Worm (Caenorhabditis elegans) whole organism, L3 larva: Measurements from ENCODE around the gene trp-1.
A peak's percentile ranks its signal among the peaks of the same experiment; 100 is the strongest.

Source experiments
- ZK546.5 ChIP-seq: sonication (generic microtip); optimal IDR thresholded peaks from 2 replicates; lab custom pipeline; 2017; ENCODE audit warnings: missing biosample characterization, missing genetic modification characterization
- aly-2 ChIP-seq: fragments of 150-350 bp; optimal IDR thresholded peaks from 2 replicates; lab custom pipeline; 2014; ENCODE audit warnings: missing biosample characterization, missing genetic modification characterization
- ama-1 ChIP-seq: fragments of 150-350 bp; optimal IDR thresholded peaks from 2 replicates; lab custom pipeline; 2018
- ceh-16 ChIP-seq: sonication (generic microtip); optimal IDR thresholded peaks from 2 replicates; lab custom pipeline; 2017; ENCODE audit warnings: missing biosample characterization, missing genetic modification characterization
- ceh-28 ChIP-seq: fragments of 150-350 bp; optimal IDR thresholded peaks from 2 replicates; lab custom pipeline; 2014; ENCODE audit warnings: missing biosample characterization, missing genetic modification reagents, missing genetic modification characterization
- egl-5 ChIP-seq: fragments of 150-350 bp; optimal IDR thresholded peaks from 2 replicates; lab custom pipeline; 2017; ENCODE audit warnings: missing biosample characterization, missing genetic modification reagents, missing genetic modification characterization, inconsistent platforms
- elt-1 ChIP-seq: fragments of 150-350 bp; optimal IDR thresholded peaks from 2 replicates; lab custom pipeline; 2014; ENCODE audit warnings: missing biosample characterization, missing genetic modification characterization
- elt-2 ChIP-seq: sonication (generic microtip); optimal IDR thresholded peaks from 2 replicates; lab custom pipeline; 2016; ENCODE audit warnings: missing genetic modification reagents, mild to moderate bottlenecking, missing genetic modification characterization, missing compliant biosample characterization
- elt-3 ChIP-seq, 3 experiments: fragments of 150-350 bp in 1 of 3; sonication (generic microtip) in 2 of 3; optimal IDR thresholded peaks; 2 replicates in 2 of 3; 4 replicates in 1 of 3; lab custom pipeline; 2014 to 2017; ENCODE audit warnings: missing biosample characterization in 3 of 3, missing genetic modification characterization in 3 of 3
- eor-1 ChIP-seq, 2 experiments: fragments of 150-350 bp; optimal IDR thresholded peaks; 2 replicates each; lab custom pipeline; 2014 to 2018; ENCODE audit warnings: missing biosample characterization in 2 of 2, missing genetic modification characterization in 2 of 2
- fkh-10 ChIP-seq: sonication (generic microtip); optimal IDR thresholded peaks from 2 replicates; lab custom pipeline; 2017; ENCODE audit warnings: missing biosample characterization, missing genetic modification reagents, missing genetic modification characterization
- fkh-2 ChIP-seq: fragments of 150-350 bp; optimal IDR thresholded peaks from 2 replicates; lab custom pipeline; 2014; ENCODE audit warnings: missing biosample characterization, missing genetic modification reagents, missing genetic modification characterization
- fos-1 ChIP-seq: fragments of 150-350 bp; optimal IDR thresholded peaks from 2 replicates; lab custom pipeline; 2014; ENCODE audit warnings: missing biosample characterization, missing genetic modification characterization
- hmg-11 ChIP-seq: sonication (generic microtip); optimal IDR thresholded peaks from 2 replicates; lab custom pipeline; 2016; ENCODE audit warnings: missing genetic modification characterization, missing compliant biosample characterization
- lin-15B ChIP-seq: fragments of 150-350 bp; optimal IDR thresholded peaks from 2 replicates; lab custom pipeline; 2014; ENCODE audit warnings: missing biosample characterization, missing genetic modification characterization
- lin-39 ChIP-seq: fragments of 150-350 bp; optimal IDR thresholded peaks from 2 replicates; lab custom pipeline; 2018; ENCODE audit warnings: missing biosample characterization, missing genetic modification reagents, missing genetic modification characterization
- lsy-12 ChIP-seq: sonication (generic microtip); optimal IDR thresholded peaks from 2 replicates; lab custom pipeline; 2016; ENCODE audit warnings: mild to moderate bottlenecking, missing genetic modification characterization, missing compliant biosample characterization
- mdl-1 ChIP-seq: fragments of 150-350 bp; optimal IDR thresholded peaks from 2 replicates; lab custom pipeline; 2014; ENCODE audit warnings: missing biosample characterization, missing genetic modification characterization
- mml-1 ChIP-seq: fragments of 150-350 bp; sonication (generic microtip); optimal IDR thresholded peaks from 3 replicates; lab custom pipeline; 2014; ENCODE audit warnings: missing biosample characterization, missing genetic modification characterization
- nfya-1 ChIP-seq: sonication (generic microtip); optimal IDR thresholded peaks from 2 replicates; lab custom pipeline; 2017; ENCODE audit warnings: missing genetic modification characterization, mild to moderate bottlenecking, missing compliant biosample characterization, antibody characterized with exemption, moderate library complexity; ENCODE audit not compliant: insufficient read depth
- nhr-11 ChIP-seq: fragments of 150-350 bp; optimal IDR thresholded peaks from 2 replicates; lab custom pipeline; 2014; ENCODE audit warnings: missing biosample characterization, missing genetic modification characterization
- nhr-23 ChIP-seq: fragments of 150-350 bp; optimal IDR thresholded peaks from 2 replicates; lab custom pipeline; 2014; ENCODE audit warnings: missing biosample characterization, missing genetic modification reagents, missing genetic modification characterization
- nhr-237 ChIP-seq: fragments of 150-350 bp; optimal IDR thresholded peaks from 2 replicates; lab custom pipeline; 2014; ENCODE audit warnings: missing biosample characterization, missing genetic modification characterization
- nhr-25 ChIP-seq: sonication (generic microtip); optimal IDR thresholded peaks from 2 replicates; lab custom pipeline; 2017; ENCODE audit warnings: missing biosample characterization, missing genetic modification characterization
- nhr-28 ChIP-seq: fragments of 150-350 bp; optimal IDR thresholded peaks from 2 replicates; lab custom pipeline; 2014; ENCODE audit warnings: missing biosample characterization, missing genetic modification characterization
- nhr-43 ChIP-seq: sonication (generic microtip); optimal IDR thresholded peaks from 2 replicates; lab custom pipeline; 2016; ENCODE audit warnings: mild to moderate bottlenecking, missing genetic modification characterization, missing compliant biosample characterization; ENCODE audit not compliant: poor library complexity, severe bottlenecking
- nhr-76 ChIP-seq: fragments of 150-350 bp; sonication (generic microtip); optimal IDR thresholded peaks from 5 replicates; lab custom pipeline; 2014; ENCODE audit warnings: missing biosample characterization, missing genetic modification characterization
- nhr-77 ChIP-seq: fragments of 150-350 bp; optimal IDR thresholded peaks from 2 replicates; lab custom pipeline; 2014; ENCODE audit warnings: missing biosample characterization, missing genetic modification characterization
- pha-4 ChIP-seq: fragments of 150-350 bp; optimal IDR thresholded peaks from 2 replicates; lab custom pipeline; 2014; ENCODE audit warnings: missing biosample characterization, missing genetic modification reagents, missing genetic modification characterization
- pqm-1 ChIP-seq: fragments of 150-350 bp; optimal IDR thresholded peaks from 2 replicates; lab custom pipeline; 2017; ENCODE audit warnings: missing biosample characterization, missing genetic modification characterization, inconsistent platforms
- sea-2 ChIP-seq: fragments of 150-350 bp; sonication (generic microtip); optimal IDR thresholded peaks from 4 replicates; lab custom pipeline; 2014; ENCODE audit warnings: missing biosample characterization, missing genetic modification reagents, missing genetic modification characterization
- skn-1 ChIP-seq: fragments of 150-350 bp; optimal IDR thresholded peaks from 2 replicates; lab custom pipeline; 2014; ENCODE audit warnings: missing biosample characterization, missing genetic modification characterization
- snpc-4 ChIP-seq: fragments of 150-350 bp; optimal IDR thresholded peaks from 2 replicates; lab custom pipeline; 2014; ENCODE audit warnings: missing biosample characterization, missing genetic modification characterization
- unc-62 ChIP-seq: fragments of 150-350 bp; sonication (generic microtip); optimal IDR thresholded peaks from 4 replicates; lab custom pipeline; 2014; ENCODE audit warnings: missing biosample characterization, missing genetic modification reagents, missing genetic modification characterization
- zag-1 ChIP-seq: fragments of 150-350 bp; optimal IDR thresholded peaks from 2 replicates; lab custom pipeline; 2014; ENCODE audit warnings: missing biosample characterization, missing genetic modification characterization
- ztf-11 ChIP-seq: fragments of 150-350 bp; optimal IDR thresholded peaks from 2 replicates; lab custom pipeline; 2014; ENCODE audit warnings: missing biosample characterization, missing genetic modification characterization
- ztf-4 ChIP-seq: fragments of 150-350 bp; optimal IDR thresholded peaks from 2 replicates; lab custom pipeline; 2014; ENCODE audit warnings: missing biosample characterization, missing genetic modification characterization

trp-1 gene

DNA sequence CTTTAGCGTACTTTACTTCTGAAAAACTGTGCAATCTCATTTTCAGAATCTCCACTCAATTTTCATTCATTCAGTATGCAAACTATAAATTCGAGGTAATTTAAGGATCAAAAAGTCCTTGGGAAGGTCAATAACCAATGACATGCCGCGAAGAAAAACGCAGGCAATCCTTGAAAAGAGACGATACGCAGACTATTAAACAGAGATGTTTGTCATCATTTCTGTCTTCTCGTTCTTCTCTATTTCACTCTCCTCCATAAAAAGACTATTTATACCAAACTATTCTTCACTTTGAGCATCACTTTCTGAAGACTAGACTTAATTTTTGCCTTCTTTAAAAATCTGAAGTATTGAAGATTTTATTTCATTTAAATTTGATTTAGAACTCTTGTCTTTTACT, 17.2 kb downstream of the trp-1 start, which contains the start of gene C02D5.4 (continued):
- no peak for TF ChIP-seq nhr-28

DNA sequence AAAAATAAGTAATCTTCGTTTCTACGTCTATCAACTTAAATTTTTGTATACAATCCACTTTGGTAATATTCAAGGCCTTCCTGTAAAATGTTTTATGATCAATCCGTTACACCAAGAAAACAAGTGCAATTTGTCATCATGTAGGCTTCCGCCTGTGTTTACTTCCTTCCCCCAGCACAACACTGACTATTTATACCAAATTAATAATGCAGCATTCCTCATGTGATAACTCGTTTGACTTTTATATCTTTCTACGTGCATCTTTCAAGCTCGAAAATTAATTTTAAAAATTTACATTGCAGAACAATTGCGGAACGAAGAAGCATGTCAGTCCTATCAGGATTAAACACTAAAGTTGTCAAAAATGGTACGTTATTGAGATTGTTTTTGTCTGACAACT, 19.5 kb downstream of the trp-1 start, which contains the start of gene gsto-2:
Gene gsto-2 (plus strand): TSS at position 301 of the 400 bp plus-strand sequence.
- TF ChIP-seq nhr-43 (tag; lab: Kevin White, UChicago): no peak
- no peak for TF ChIP-seq nfya-1 (tag; lab: Kevin White, UChicago)
- TF ChIP-seq nhr-28: no peak
- no peak for TF ChIP-seq mdl-1 (tag; lab: Kevin White, UChicago)
- TF ChIP-seq lin-15B: no peak

DNA sequence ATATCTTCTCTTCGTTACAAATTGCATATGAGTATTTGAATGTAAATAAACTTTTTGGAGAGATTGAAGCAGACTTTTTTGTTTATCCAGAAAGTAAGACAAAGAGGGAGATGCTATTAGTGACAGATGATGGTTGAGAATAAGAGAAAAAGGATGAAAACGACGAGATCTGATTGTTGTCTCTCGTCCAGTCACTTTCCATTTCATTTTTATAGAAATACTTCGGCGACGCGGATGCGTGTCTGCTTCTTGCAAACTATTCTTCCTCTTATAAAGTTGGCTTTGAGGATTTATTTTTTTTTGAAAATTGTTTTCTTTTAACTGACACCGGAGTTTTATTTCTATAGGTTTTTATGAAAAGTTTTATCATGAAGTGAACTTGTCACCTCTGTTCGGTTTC, 20.8 kb downstream of the trp-1 start:
- no peak for TF ChIP-seq zag-1 (tag; lab: Kevin White, UChicago)
- no peak for TF ChIP-seq ztf-11 (tag; lab: Kevin White, UChicago)
- no peak for TF ChIP-seq fos-1 (tag; lab: Kevin White, UChicago)
- TF ChIP-seq skn-1 (tag; lab: Kevin White, UChicago): no peak
- no peak for TF ChIP-seq lin-39

DNA sequence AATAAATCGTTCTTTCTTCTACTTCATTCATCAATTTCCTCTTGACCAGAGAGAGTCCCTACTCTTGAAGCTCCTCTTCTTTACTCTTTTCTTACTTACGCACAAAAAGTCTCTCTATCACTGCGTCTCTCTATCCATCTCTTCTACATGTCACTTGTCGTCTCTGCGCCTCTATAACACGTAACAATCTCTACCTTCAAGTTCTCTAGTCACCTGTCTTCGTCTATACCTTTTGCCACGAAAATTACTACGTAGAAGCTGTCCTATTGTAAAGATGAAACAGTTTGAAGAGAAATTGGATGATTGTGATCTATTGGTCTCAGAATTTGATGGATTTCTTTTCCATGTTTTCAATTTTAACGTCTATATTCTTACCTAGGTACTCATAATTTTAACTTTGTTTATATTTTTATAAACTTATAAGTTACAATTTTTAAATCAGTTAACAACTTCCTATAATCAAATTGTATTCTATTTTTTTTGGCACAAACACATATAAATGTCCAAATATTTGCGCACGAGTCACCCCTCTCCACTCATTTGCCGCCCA, 22.0 kb downstream of the trp-1 start, which contains the start of gene C02D5.2:
Gene C02D5.2 (plus strand): TSS at position 500 of the 550 bp plus-strand sequence.
- TF ChIP-seq nhr-237 (no peak), lin-39 (peak; percentile 48), ztf-11 (tag; lab: Kevin White, UChicago) (no peak), skn-1 (tag; lab: Kevin White, UChicago) (peak; percentile 36), nhr-23 (tag; lab: Kevin White, UChicago) (no peak), snpc-4 (tag; lab: Kevin White, UChicago) (peak; percentile 1), pqm-1 (no peak), nhr-11 (peak; percentile 6), nhr-25 (tag; lab: Kevin White, UChicago) (no peak), zag-1 (tag; lab: Kevin White, UChicago) (no peak), ceh-28 (tag; lab: Kevin White, UChicago) (peak; percentile 1), pha-4 (tag; lab: Kevin White, UChicago) (peak; percentile 41), mml-1 (tag; lab: Kevin White, UChicago) (no peak), hmg-11 (tag; lab: Kevin White, UChicago) (peak; percentile 42), eor-1 (tag; optimal IDR thresholded peaks at IDR 0.05; lab: Kevin White, UChicago) (no peak), nhr-77 (tag; lab: Kevin White, UChicago) (no peak), ama-1 (lab: Kevin White, UChicago) (no peak), elt-2 (tag; lab: Kevin White, UChicago) (peak; percentile 27), nfya-1 (tag; lab: Kevin White, UChicago) (peak; percentile 54), lsy-12 (tag; lab: Kevin White, UChicago) (no peak), lin-15B (peak; percentile 1), unc-62 (GFP tag; lab: Kevin White, UChicago) (peak; percentile 30), fkh-10 (GFP tag; lab: Kevin White, UChicago) (no peak)

DNA sequence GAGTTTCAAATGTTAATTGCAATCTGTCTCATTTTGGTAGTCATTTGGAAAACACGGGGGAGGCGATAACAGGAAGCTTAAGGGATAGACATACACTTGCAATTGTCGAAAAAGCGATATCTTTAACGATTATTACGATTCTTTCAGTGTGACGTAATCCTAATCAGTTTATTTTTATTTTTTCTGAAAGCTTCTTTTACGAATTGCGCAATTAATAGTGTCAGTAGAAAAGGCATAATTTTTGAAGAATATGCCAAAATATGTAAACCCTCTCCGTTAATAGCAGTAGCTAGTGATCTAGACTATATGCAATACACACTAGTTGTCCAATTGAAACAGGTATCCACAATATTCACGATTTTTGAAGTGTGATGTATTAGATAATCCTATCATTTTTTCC, 25.5 kb downstream of the trp-1 start:
- TF ChIP-seq zag-1 (tag; lab: Kevin White, UChicago): no peak
- no peak for TF ChIP-seq ztf-11 (tag; lab: Kevin White, UChicago)
- no peak for TF ChIP-seq aly-2 (tag; lab: Kevin White, UChicago)
- no peak for TF ChIP-seq ceh-16 (tag; lab: Kevin White, UChicago)
- no peak for TF ChIP-seq ZK546.5
- no peak for TF ChIP-seq lin-15B
- no peak for TF ChIP-seq elt-3 (tag; optimal IDR thresholded peaks at IDR 0.05; lab: Kevin White, UChicago)
- no peak for TF ChIP-seq lsy-12 (tag; lab: Kevin White, UChicago)
- TF ChIP-seq nhr-28: no peak
- no peak for TF ChIP-seq nhr-76 (tag; lab: Kevin White, UChicago)

DNA sequence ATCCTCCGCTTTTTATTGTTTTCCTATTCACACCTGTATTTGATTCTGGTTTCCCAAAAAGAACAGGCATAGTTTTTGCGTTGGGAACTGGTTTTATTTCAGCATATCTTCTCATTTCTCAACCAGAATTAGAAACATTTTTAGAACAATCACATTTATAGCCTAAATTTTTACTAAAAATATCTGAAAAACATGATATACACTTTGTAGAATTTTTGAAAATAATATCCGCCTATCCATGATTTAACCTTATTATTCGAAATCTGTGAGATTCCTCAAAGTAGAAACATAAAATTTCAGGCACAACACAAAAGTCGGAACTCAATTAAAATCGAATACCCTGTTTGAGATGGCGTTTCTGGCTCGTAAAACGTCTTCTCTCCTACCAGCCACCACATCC, 25.9 kb downstream of the trp-1 start, which contains the start of gene acdh-6:
Gene acdh-6 (plus strand): TSS at position 301 of the 400 bp plus-strand sequence.
- TF ChIP-seq snpc-4 (tag; lab: Kevin White, UChicago) (no peak), lsy-12 (tag; lab: Kevin White, UChicago) (no peak), fos-1 (tag; lab: Kevin White, UChicago) (no peak), mdl-1 (tag; lab: Kevin White, UChicago) (no peak), nhr-23 (tag; lab: Kevin White, UChicago) (no peak), eor-1 (tag; optimal IDR thresholded peaks at IDR 0.05; lab: Kevin White, UChicago) (no peak), nhr-77 (tag; lab: Kevin White, UChicago) (no peak), hmg-11 (tag; lab: Kevin White, UChicago) (no peak), ztf-4 (tag; lab: Kevin White, UChicago) (no peak), sea-2 (GFP tag; lab: Kevin White, UChicago) (no peak), pqm-1 (no peak), unc-62 (GFP tag; lab: Kevin White, UChicago) (no peak), fkh-2 (tag; lab: Kevin White, UChicago) (no peak), pha-4 (tag; lab: Kevin White, UChicago) (no peak), elt-1 (tag; lab: Kevin White, UChicago) (no peak), egl-5 (tag; lab: Kevin White, UChicago) (no peak), elt-3 (tag; optimal IDR thresholded peaks at IDR 0.05; lab: Kevin White, UChicago) (no peak), nfya-1 (tag; lab: Kevin White, UChicago) (no peak), mml-1 (tag; lab: Kevin White, UChicago) (no peak)
- TF ChIP-seq, all 47 proteins: peak for 0
